Fruit fly (Drosophila melanogaster) whole organism, embryonic: ENCODE measurements around the gene CG31431.

Experiments used
- CG10209 ChIP-seq: fragments of 200-800 bp; sonication (Bioruptor generic); optimal IDR thresholded peaks from 3 replicates; lab custom pipeline; 2017; ENCODE audit warnings: missing biosample characterization, mild to moderate bottlenecking, missing genetic modification characterization, missing genetic modification reagents
- CG8478 ChIP-seq: fragments of >200 bp; optimal IDR thresholded peaks from 2 replicates; lab custom pipeline; 2018
- HLH3B ChIP-seq: fragments of 200-800 bp; sonication (Bioruptor generic); IDR thresholded peaks from 2 replicates; pipeline ENCODE4 v1.3.6; 2022; ENCODE audit warnings: missing biosample characterization, missing genetic modification characterization

- TF ChIP-seq HLH3B (GFP tag; lab: Robert Waterston, UW) (no peak), CG8478 (lab: Kevin White, UChicago) (no peak), CG10209 (GFP tag; lab: Kevin White, UChicago) (no peak)
These were observed 14.2 kb upstream of the CG31431 start, which contains the start of gene glec for dm6 chr3R:21856098-21856872.
